Worm (Caenorhabditis elegans): ENCODE measurements around the gene T27A10.5.

DNA sequence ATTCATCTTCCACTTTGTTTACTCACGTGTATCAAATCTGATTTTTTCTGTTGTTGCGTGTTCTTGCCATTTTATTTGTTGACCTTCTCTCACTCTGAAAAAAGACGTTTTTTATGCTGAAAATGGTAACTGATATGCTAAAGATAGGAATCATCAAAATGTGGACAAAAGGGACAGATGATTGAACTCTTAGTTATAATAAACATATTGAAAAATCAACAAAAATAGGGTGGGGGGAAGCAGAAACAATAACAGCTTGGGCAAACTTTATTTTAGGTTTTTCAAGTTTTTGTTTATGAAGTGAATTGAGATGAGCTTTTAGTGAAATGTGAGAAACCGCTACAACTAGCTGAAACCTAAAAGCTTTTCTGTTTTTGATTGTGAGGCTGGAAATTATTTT lies 40.5 kb downstream of the T27A10.5 start, which contains the start of gene F56B6.6:
- TF ChIP-seq mdl-1 (tag; optimal IDR thresholded peaks at IDR 0.05) (no peak), ama-1 (optimal IDR thresholded peaks at IDR 0.05) (no peak), skn-1 (tag; optimal IDR thresholded peaks at IDR 0.05) (no peak)
